Worm (Caenorhabditis elegans) whole organism, L4/young adult: ENCODE results near the gene T05B9.2.

ENCODE experiments used
- W03F9.2 ChIP-seq: fragments of 150-350 bp; optimal IDR thresholded peaks from 2 replicates; lab custom pipeline; 2014; ENCODE audit warnings: missing biosample characterization, missing genetic modification characterization
- him-1 ChIP-seq: sonication (generic microtip); optimal IDR thresholded peaks from 2 replicates; lab custom pipeline; 2016; ENCODE audit warnings: missing genotype, missing genetic modification reagents, missing genetic modification characterization, missing compliant biosample characterization

DNA sequence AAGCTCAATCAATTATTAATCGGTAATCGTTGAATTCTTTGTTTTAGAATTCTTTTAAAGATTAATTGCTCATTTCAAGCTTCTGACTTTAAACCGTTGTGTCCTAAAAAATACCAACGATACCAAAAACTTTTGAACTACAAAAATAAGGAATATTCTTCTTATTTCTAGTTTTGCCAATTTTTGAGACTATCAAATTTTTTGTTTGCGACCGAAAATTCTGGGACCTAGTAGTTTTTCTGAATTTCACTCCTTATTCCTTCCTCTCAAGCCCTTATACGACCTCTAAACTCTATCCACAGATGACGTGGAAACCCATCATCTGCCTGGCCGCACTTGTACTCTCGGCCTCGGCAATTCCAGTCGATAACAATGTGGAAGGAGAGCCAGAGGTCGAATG is 13.2 kb downstream of the T05B9.2 start, which contains the start of gene cut-1:
- TF ChIP-seq him-1 (no peak), W03F9.2 (tag; lab: Kevin White, UChicago) (no peak)
